Worm (Caenorhabditis elegans): ENCODE results near the gene nhr-134.

ce11 chrV:2199594-2199993, 31.4 kb upstream of the nhr-134 start:
- TF ChIP-seq fkh-10 (GFP tag; optimal IDR thresholded peaks at IDR 0.05): no peak
- no peak for TF ChIP-seq unc-62 (GFP tag; optimal IDR thresholded peaks at IDR 0.05 in 1 of 2)
- no peak for TF ChIP-seq unc-62 (tag; optimal IDR thresholded peaks at IDR 0.05)
- no peak for TF ChIP-seq php-3 (GFP tag; IDR thresholded peaks at IDR 0.05)
- no peak for TF ChIP-seq fos-1 (tag; optimal IDR thresholded peaks at IDR 0.05)
- no peak for TF ChIP-seq egl-27 (tag; optimal IDR thresholded peaks at IDR 0.05)
- no peak for TF ChIP-seq ceh-82 (tag; optimal IDR thresholded peaks at IDR 0.05)
- no peak for TF ChIP-seq nhr-11 (tag; optimal IDR thresholded peaks at IDR 0.05)

All from whole organism, L4 larva.